Fruit fly (Drosophila melanogaster) whole organism, embryonic: ENCODE data around the gene bero.

Experiments
- Atf-2 ChIP-seq: fragments of 200-800 bp; sonication (Bioruptor generic); optimal IDR thresholded peaks from 2 replicates; lab custom pipeline; 2016; ENCODE audit warnings: missing biosample characterization, missing genetic modification characterization
- Atf3 ChIP-seq: fragments of 200-800 bp; sonication (Bioruptor generic); optimal IDR thresholded peaks from 3 replicates; lab custom pipeline; 2016; ENCODE audit warnings: missing biosample characterization, missing genetic modification characterization
- Bdp1 ChIP-seq: fragments of 200-800 bp; sonication (Bioruptor generic); optimal IDR thresholded peaks from 3 replicates; lab custom pipeline; 2016; ENCODE audit warnings: missing biosample characterization, missing genetic modification characterization
- CG11398 ChIP-seq: fragments of 200-800 bp; sonication (Bioruptor generic); optimal IDR thresholded peaks from 2 replicates; lab custom pipeline; 2016; ENCODE audit warnings: missing biosample characterization, missing genetic modification characterization
- CG11723 ChIP-seq: fragments of 200-800 bp; sonication (Bioruptor generic); optimal IDR thresholded peaks from 2 replicates; lab custom pipeline; 2017; ENCODE audit warnings: missing biosample characterization, mild to moderate bottlenecking, missing genetic modification characterization
- CG12659 ChIP-seq: fragments of 200-800 bp; sonication (Bioruptor generic); optimal IDR thresholded peaks from 3 replicates; lab custom pipeline; 2017; ENCODE audit warnings: mild to moderate bottlenecking, missing biosample characterization, missing genetic modification reagents, missing genetic modification characterization
- CG12769 ChIP-seq: fragments of 200-800 bp; sonication (Bioruptor generic); optimal IDR thresholded peaks from 2 replicates; lab custom pipeline; 2019; ENCODE audit warnings: missing biosample characterization, mild to moderate bottlenecking, missing genetic modification characterization, moderate library complexity
- CG13296 ChIP-seq: fragments of 200-800 bp; sonication (Bioruptor generic); optimal IDR thresholded peaks from 3 replicates; lab custom pipeline; 2018; ENCODE audit warnings: missing biosample characterization, mild to moderate bottlenecking, missing genetic modification characterization
- CG15479 ChIP-seq: fragments of 200-800 bp; sonication (Bioruptor generic); optimal IDR thresholded peaks from 3 replicates; lab custom pipeline; 2019; ENCODE audit warnings: missing biosample characterization, mild to moderate bottlenecking, missing genetic modification characterization, moderate library complexity
- CG17568 ChIP-seq: fragments of 200-800 bp; sonication (Bioruptor generic); optimal IDR thresholded peaks from 2 replicates; lab custom pipeline; 2018; ENCODE audit warnings: missing biosample characterization, mild to moderate bottlenecking, missing genetic modification characterization, moderate library complexity
- CG18262 ChIP-seq: fragments of 200-800 bp; optimal IDR thresholded peaks from 3 replicates; lab custom pipeline; 2019; ENCODE audit warnings: missing biosample characterization, mild to moderate bottlenecking, missing genetic modification characterization, moderate library complexity
- CG18476 ChIP-seq: fragments of 200-800 bp; sonication (Bioruptor generic); optimal IDR thresholded peaks from 2 replicates; lab custom pipeline; 2016; ENCODE audit warnings: missing biosample characterization, mild to moderate bottlenecking, missing genetic modification characterization
- CG18764 ChIP-seq: fragments of 200-800 bp; sonication (Bioruptor generic); optimal IDR thresholded peaks from 3 replicates; lab custom pipeline; 2016; ENCODE audit warnings: missing biosample characterization, missing genetic modification characterization
- CG42726 ChIP-seq: fragments of 200-800 bp; sonication (Bioruptor generic); IDR thresholded peaks from 2 replicates; pipeline ENCODE4 v1.3.6; 2022; ENCODE audit warnings: missing biosample characterization, missing genetic modification characterization; ENCODE audit not compliant: partially characterized antibody
- CG7372 ChIP-seq: fragments of 200-800 bp; sonication (Bioruptor generic); IDR thresholded peaks from 2 replicates; pipeline ENCODE4 v1.3.6; 2022; ENCODE audit warnings: missing biosample characterization, missing genetic modification characterization
- CG7839 ChIP-seq: fragments of 200-800 bp; sonication (Bioruptor generic); optimal IDR thresholded peaks from 3 replicates; lab custom pipeline; 2018; ENCODE audit warnings: missing biosample characterization, mild to moderate bottlenecking, missing genetic modification characterization, moderate library complexity
- CG7928 ChIP-seq: fragments of 200-800 bp; sonication (Bioruptor generic); optimal IDR thresholded peaks from 2 replicates; lab custom pipeline; 2017; ENCODE audit warnings: missing biosample characterization, mild to moderate bottlenecking, missing genetic modification characterization
- CG9797 ChIP-seq: fragments of 200-800 bp; sonication (Bioruptor generic); optimal IDR thresholded peaks from 3 replicates; lab custom pipeline; 2018; ENCODE audit warnings: missing biosample characterization, mild to moderate bottlenecking, missing genetic modification characterization
- Dref ChIP-seq: fragments of 200-800 bp; sonication (Bioruptor generic); IDR thresholded peaks from 2 replicates; pipeline ENCODE4 v1.3.6; 2022; ENCODE audit warnings: missing biosample characterization, missing genetic modification characterization
- Drgx ChIP-seq: fragments of 200-800 bp; sonication (Bioruptor generic); IDR thresholded peaks from 2 replicates; pipeline ENCODE4 v1.3.6; 2022; ENCODE audit warnings: missing biosample characterization, missing genetic modification characterization
- Fer2 ChIP-seq: fragments of 200-800 bp; sonication (Bioruptor generic); optimal IDR thresholded peaks from 2 replicates; lab custom pipeline; 2018; ENCODE audit warnings: missing biosample characterization, mild to moderate bottlenecking, missing genetic modification characterization, moderate library complexity
- Gsc ChIP-seq: fragments of 200-800 bp; sonication (Bioruptor generic); IDR thresholded peaks from 2 replicates; pipeline ENCODE4 v1.3.6; 2022; ENCODE audit warnings: missing biosample characterization, missing genetic modification characterization
- HLHmδ ChIP-seq: fragments of 200-800 bp; sonication (Bioruptor generic); optimal IDR thresholded peaks from 2 replicates; lab custom pipeline; 2018; ENCODE audit warnings: missing biosample characterization, mild to moderate bottlenecking, missing genetic modification characterization, moderate library complexity
- HmgD ChIP-seq: fragments of 200-800 bp; sonication (Bioruptor generic); optimal IDR thresholded peaks from 3 replicates; lab custom pipeline; 2016; ENCODE audit warnings: missing biosample characterization, missing genetic modification characterization
- Hr78 ChIP-seq, 2 experiments: fragments of 200-800 bp in 1 of 2; fragments of >200 bp in 1 of 2; sonication (Bioruptor generic) in 1 of 2; optimal IDR thresholded peaks; 2 replicates each; lab custom pipeline; 2017 to 2019; ENCODE audit warnings: missing biosample characterization in 2 of 2, missing genetic modification characterization in 2 of 2, mild to moderate bottlenecking in 1 of 2, moderate library complexity in 1 of 2
- Jarid2 ChIP-seq: fragments of 200-800 bp; sonication (Bioruptor generic); optimal IDR thresholded peaks from 3 replicates; lab custom pipeline; 2017; ENCODE audit warnings: mild to moderate bottlenecking, missing biosample characterization, missing genetic modification reagents, missing genetic modification characterization
- NK7.1 ChIP-seq: fragments of 200-800 bp; sonication (Bioruptor generic); optimal IDR thresholded peaks from 3 replicates; lab custom pipeline; 2016; ENCODE audit warnings: missing biosample characterization, missing genetic modification characterization
- Nf-YB ChIP-seq: fragments of 200-800 bp; sonication (Bioruptor generic); optimal IDR thresholded peaks from 3 replicates; lab custom pipeline; 2019; ENCODE audit warnings: missing biosample characterization, mild to moderate bottlenecking, missing genetic modification characterization, moderate library complexity
- NfI ChIP-seq: fragments of 200-800 bp; sonication (Bioruptor generic); optimal IDR thresholded peaks from 3 replicates; lab custom pipeline; 2018; ENCODE audit warnings: missing biosample characterization, mild to moderate bottlenecking, missing genetic modification characterization, moderate library complexity
- PHDP ChIP-seq: fragments of 200-800 bp; sonication (Bioruptor generic); optimal IDR thresholded peaks from 3 replicates; lab custom pipeline; 2018; ENCODE audit warnings: missing biosample characterization, mild to moderate bottlenecking, missing genetic modification characterization, moderate library complexity
- Sin3A ChIP-seq: fragments of >200 bp; optimal IDR thresholded peaks from 2 replicates; lab custom pipeline; 2018
- bab2 ChIP-seq: fragments of 200-800 bp; sonication (Bioruptor generic); optimal IDR thresholded peaks from 2 replicates; lab custom pipeline; 2016; ENCODE audit warnings: missing biosample characterization, missing genetic modification characterization
- cg ChIP-seq: fragments of 200-800 bp; sonication (Bioruptor generic); optimal IDR thresholded peaks from 3 replicates; lab custom pipeline; 2019; ENCODE audit warnings: missing biosample characterization, mild to moderate bottlenecking, missing genetic modification characterization, moderate library complexity
- corto ChIP-seq: fragments of 200-800 bp; sonication (Bioruptor generic); optimal IDR thresholded peaks from 2 replicates; lab custom pipeline; 2016; ENCODE audit warnings: missing biosample characterization, mild to moderate bottlenecking, missing genetic modification characterization, moderate library complexity
- croc ChIP-seq: fragments of 200-800 bp; sonication (Bioruptor generic); conservative IDR thresholded peaks from 3 replicates; pipeline ENCODE4 v1.3.6; 2022; ENCODE audit warnings: missing biosample characterization, missing genetic modification characterization
- crol ChIP-seq: fragments of 200-800 bp; sonication (Bioruptor generic); IDR thresholded peaks from 2 replicates; pipeline ENCODE4 v1.3.6; 2022; ENCODE audit warnings: missing biosample characterization, missing genetic modification characterization
- dati ChIP-seq: fragments of 200-800 bp; sonication (Bioruptor generic); IDR thresholded peaks from 2 replicates; pipeline ENCODE4 v1.3.6; 2022; ENCODE audit warnings: missing biosample characterization, missing genetic modification characterization
- dpn ChIP-seq, 2 experiments: fragments of 200-800 bp; sonication (Bioruptor generic); optimal IDR thresholded peaks; 3 replicates each; lab custom pipeline; 2016; ENCODE audit warnings: missing biosample characterization in 2 of 2, missing genetic modification characterization in 2 of 2
- ewg ChIP-seq: fragments of 200-800 bp; sonication (Bioruptor generic); optimal IDR thresholded peaks from 3 replicates; lab custom pipeline; 2017; ENCODE audit warnings: mild to moderate bottlenecking, missing biosample characterization, missing genetic modification reagents, missing genetic modification characterization
- hkb ChIP-seq, 2 experiments: fragments of 200-800 bp in 1 of 2; fragments of >200 bp in 1 of 2; sonication (Bioruptor generic) in 1 of 2; IDR thresholded peaks in 1 of 2; optimal IDR thresholded peaks in 1 of 2; 2 replicates each; pipeline versions ENCODE4 v1.3.6 to Lab custom; 2017 to 2022; ENCODE audit warnings: missing biosample characterization in 1 of 2, missing genetic modification characterization in 1 of 2
- pan ChIP-seq, 4 experiments: fragments of >200 bp in 3 of 4; fragments of 200-800 bp in 1 of 4; sonication (Bioruptor generic) in 1 of 4; optimal IDR thresholded peaks in 3 of 4; IDR thresholded peaks in 1 of 4; 2 replicates each; pipeline versions ENCODE4 v1.3.6 to Lab custom; 2017 to 2022; ENCODE audit warnings: missing biosample characterization in 2 of 4, missing genetic modification characterization in 2 of 4, mixed read lengths in 1 of 4
- pfk ChIP-seq: fragments of 200-800 bp; sonication (Bioruptor generic); optimal IDR thresholded peaks from 2 replicates; lab custom pipeline; 2018; ENCODE audit warnings: missing biosample characterization, mild to moderate bottlenecking, missing genetic modification characterization, moderate library complexity
- pnt ChIP-seq: fragments of 200-800 bp; sonication (Bioruptor generic); optimal IDR thresholded peaks from 3 replicates; lab custom pipeline; 2016; ENCODE audit warnings: missing biosample characterization, missing genetic modification characterization
- pzg ChIP-seq: fragments of 200-800 bp; sonication (Bioruptor generic); optimal IDR thresholded peaks from 3 replicates; lab custom pipeline; 2018; ENCODE audit warnings: missing biosample characterization, mild to moderate bottlenecking, missing genetic modification characterization, moderate library complexity
- sima ChIP-seq: fragments of 200-800 bp; sonication (Bioruptor generic); optimal IDR thresholded peaks from 2 replicates; lab custom pipeline; 2016; ENCODE audit warnings: missing biosample characterization, missing genetic modification characterization
- ssp ChIP-seq: fragments of 200-800 bp; sonication (Bioruptor generic); IDR thresholded peaks from 2 replicates; pipeline ENCODE4 v1.3.6; 2022; ENCODE audit warnings: missing biosample characterization, missing genetic modification characterization
- sug ChIP-seq: fragments of 200-800 bp; optimal IDR thresholded peaks from 2 replicates; lab custom pipeline; 2019; ENCODE audit warnings: missing biosample characterization, mild to moderate bottlenecking, missing genetic modification characterization, moderate library complexity
- twi ChIP-seq: fragments of 200-800 bp; optimal IDR thresholded peaks from 2 replicates; lab custom pipeline; 2019; ENCODE audit warnings: missing biosample characterization, mild to moderate bottlenecking, missing genetic modification characterization, moderate library complexity
- zf30C ChIP-seq: fragments of 200-800 bp; sonication (Bioruptor generic); optimal IDR thresholded peaks from 3 replicates; lab custom pipeline; 2018; ENCODE audit warnings: missing biosample characterization, mild to moderate bottlenecking, missing genetic modification characterization

bero gene

DNA sequence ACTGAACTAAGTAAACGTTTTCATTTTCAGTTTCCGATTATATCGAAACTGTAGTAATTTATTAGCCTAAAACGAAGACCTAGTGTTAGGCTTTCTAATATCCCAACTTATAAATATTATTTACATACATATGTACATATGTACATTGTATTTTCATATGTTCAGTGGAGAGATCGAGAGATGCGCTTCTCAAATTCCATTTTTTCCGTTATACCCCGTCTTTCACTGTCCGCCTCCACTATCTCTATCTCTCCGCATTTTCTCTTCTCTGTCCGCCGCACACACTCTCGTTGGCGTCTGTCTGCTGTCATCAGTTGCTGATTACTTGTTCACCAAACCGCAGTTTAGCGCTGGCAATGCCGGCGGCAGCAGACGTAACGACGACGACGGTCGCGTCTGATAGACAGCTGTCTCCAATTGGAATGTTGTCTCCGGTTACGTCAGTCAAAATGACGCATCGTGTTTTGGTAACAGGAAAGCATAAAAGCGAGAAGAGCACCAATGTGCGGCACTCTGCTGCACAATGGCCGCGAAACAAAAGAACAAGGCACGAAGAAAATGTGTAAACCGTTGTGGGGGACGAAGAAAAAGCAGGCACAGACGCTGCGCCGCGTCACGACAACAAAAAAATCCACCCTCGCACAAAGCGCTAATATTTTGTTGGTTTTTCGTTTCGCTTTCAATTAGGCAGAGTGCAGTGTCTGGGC lies 35.9 kb upstream of the bero start, which contains the start of gene CG9331 (continued):
- TF ChIP-seq PHDP (tag; lab: Kevin White, UChicago) (no peak), Nf-YB (GFP tag; lab: Kevin White, UChicago) (no peak), Sin3A (lab: Kevin White, UChicago) (no peak), CG42726 (GFP tag; lab: Robert Waterston, UW) (no peak), Fer2 (tag; lab: Kevin White, UChicago) (no peak), cg (GFP tag; lab: Kevin White, UChicago) (peak; percentile 38), CG11398 (GFP tag; lab: Kevin White, UChicago) (no peak), HmgD (GFP tag; lab: Kevin White, UChicago) (peak; percentile 4), Gsc (no peak), dpn (GFP tag; optimal IDR thresholded peaks at IDR 0.05; lab: Kevin White, UChicago) (no peak), CG18764 (GFP tag; lab: Kevin White, UChicago) (no peak), ssp (no peak), CG18262 (tag; lab: Kevin White, UChicago) (no peak), sug (tag; lab: Kevin White, UChicago) (peak; percentile 14), Dref (GFP tag; lab: Robert Waterston, UW) (no peak), Jarid2 (GFP tag; lab: Kevin White, UChicago) (no peak), CG9797 (GFP tag; lab: Kevin White, UChicago) (no peak), zf30C (GFP tag; lab: Kevin White, UChicago) (peak; percentile 3), Atf3 (GFP tag; lab: Kevin White, UChicago) (no peak), bab2 (GFP tag; lab: Kevin White, UChicago) (no peak), HLHmδ (GFP tag; lab: Kevin White, UChicago) (peak; percentile 61), corto (GFP tag; lab: Kevin White, UChicago) (no peak), sima (GFP tag; lab: Kevin White, UChicago) (no peak), CG13296 (no peak), CG18476 (peak; percentile 93), CG17568 (GFP tag; lab: Kevin White, UChicago) (no peak), croc (GFP tag; lab: Robert Waterston, UW) (no peak), CG7928 (GFP tag; lab: Kevin White, UChicago) (no peak), NK7.1 (GFP tag; lab: Kevin White, UChicago) (no peak), Hr78 (GFP tag; optimal IDR thresholded peaks at IDR 0.05; lab: Kevin White, UChicago) (no peak), hkb (optimal IDR thresholded peaks at IDR 0.05; lab: Kevin White, UChicago) (peak; percentile 58), hkb (GFP tag; IDR thresholded peaks at IDR 0.05; lab: Robert Waterston, UW) (no peak), Atf-2 (GFP tag; lab: Kevin White, UChicago) (no peak), CG11723 (GFP tag; lab: Kevin White, UChicago) (no peak), CG7372 (GFP tag; lab: Robert Waterston, UW) (no peak), CG12659 (GFP tag; lab: Kevin White, UChicago) (no peak), NfI (no peak), pzg (GFP tag; lab: Kevin White, UChicago) (no peak), crol (GFP tag; lab: Robert Waterston, UW) (peak; percentile 70), pfk (GFP tag; lab: Kevin White, UChicago) (no peak), pan (optimal IDR thresholded peaks at IDR 0.05; lab: Kevin White, UChicago) (no peak), pan (GFP tag; optimal IDR thresholded peaks at IDR 0.05 in 1 of 2, IDR thresholded peaks at IDR 0.05 in 1 of 2) (no peak), dati (GFP tag; lab: Robert Waterston, UW) (no peak), CG7839 (tag; lab: Kevin White, UChicago) (no peak), CG12769 (tag; lab: Kevin White, UChicago) (peak; percentile 33), Drgx (peak; percentile 28; the same call in 1 of the 2 replicates), twi (tag; lab: Kevin White, UChicago) (no peak), pnt (no peak), Bdp1 (GFP tag; lab: Kevin White, UChicago) (no peak), CG15479 (GFP tag; lab: Kevin White, UChicago) (peak; percentile 58), ewg (no peak)
